Worm (Caenorhabditis elegans): ENCODE measurements around the gene K04C1.2.

DNA sequence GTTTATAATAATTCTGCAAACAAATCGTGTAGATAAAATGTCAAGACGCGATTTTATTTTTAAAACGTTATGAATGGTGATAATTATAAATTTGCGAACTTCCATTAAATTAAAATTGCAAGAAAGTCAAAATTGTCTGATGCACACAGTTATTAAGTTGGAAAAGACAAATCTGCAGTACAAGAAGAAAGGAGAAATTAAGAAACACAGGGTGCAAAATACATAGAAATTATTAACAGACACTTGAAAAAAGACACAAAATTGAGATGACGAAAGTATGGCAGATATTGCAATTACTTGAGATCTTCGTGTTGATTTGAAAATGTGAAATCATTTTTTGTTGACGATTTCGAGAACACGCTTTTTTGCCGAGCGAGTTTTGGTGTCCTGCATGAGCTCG, 3.0 kb downstream of the K04C1.2 start:
- TF ChIP-seq Y79H2A.3 (GFP tag; conservative IDR thresholded peaks at IDR 0.05) (no peak), F49E8.2 (tag; optimal IDR thresholded peaks at IDR 0.05; ENCODE audit: insufficient read depth) (no peak), F55B11.4 (tag; optimal IDR thresholded peaks at IDR 0.05; ENCODE audit: borderline replicate concordance, insufficient read depth) (no peak), ztf-18 (tag; optimal IDR thresholded peaks at IDR 0.05) (no peak), B0336.3 (GFP tag; IDR thresholded peaks at IDR 0.05) (no peak), ztf-26 (tag; optimal IDR thresholded peaks at IDR 0.05) (no peak), ama-1 (optimal IDR thresholded peaks at IDR 0.05) (no peak), ama-1 (GFP tag; optimal IDR thresholded peaks at IDR 0.05) (no peak), nfyb-1 (GFP tag; IDR thresholded peaks at IDR 0.05) (no peak), F37B4.10 (GFP tag; IDR thresholded peaks at IDR 0.05) (no peak), hrde-1 (tag; optimal IDR thresholded peaks at IDR 0.05; ENCODE audit: borderline replicate concordance) (no peak), tbx-9 (tag; optimal IDR thresholded peaks at IDR 0.05; ENCODE audit: borderline replicate concordance) (no peak), ets-4 (GFP tag; optimal IDR thresholded peaks at IDR 0.05) (no peak), T26A5.8 (tag; optimal IDR thresholded peaks at IDR 0.05) (no peak)

All from whole organism, young adult.